Fruit fly (Drosophila melanogaster): ENCODE measurements around the gene gcm2.

The gcm2 gene

dm6 chr2L:9633811-9634436 lies 25.6 kb downstream of the gcm2 start, which contains the start of gene Apoltp (continued):
- peak; percentile 34 for TF ChIP-seq exex (tag; optimal IDR thresholded peaks at IDR 0.05)
- TF ChIP-seq tna (GFP tag; IDR thresholded peaks at IDR 0.05; ENCODE audit: partially characterized antibody) = no peak
- TF ChIP-seq YL-1 (GFP tag; optimal IDR thresholded peaks at IDR 0.05) = no peak
- TF ChIP-seq CG11085 (GFP tag; IDR thresholded peaks at IDR 0.05) = peak; percentile 60
- TF ChIP-seq CG14667 (GFP tag; IDR thresholded peaks at IDR 0.05) = peak; percentile 68
- peak; percentile 62 for TF ChIP-seq Abd-B (GFP tag; optimal IDR thresholded peaks at IDR 0.05)
- TF ChIP-seq Mrtf (GFP tag; IDR thresholded peaks at IDR 0.05) = peak; percentile 17; the same call in 1 of the 3 replicates
- peak; percentile 29; the same call in 1 of the 2 replicates for TF ChIP-seq E2f2 (GFP tag; IDR thresholded peaks at IDR 0.05)
- peak; percentile 36 for TF ChIP-seq gsb-n (tag; optimal IDR thresholded peaks at IDR 0.05)
- no peak for TF ChIP-seq MESR4 (GFP tag; optimal IDR thresholded peaks at IDR 0.05)
- TF ChIP-seq en (GFP tag; optimal IDR thresholded peaks at IDR 0.05) = no peak
- TF ChIP-seq CG2202 (tag; optimal IDR thresholded peaks at IDR 0.05) = no peak
- TF ChIP-seq Doc2 (GFP tag; IDR thresholded peaks at IDR 0.05) = no peak
- TF ChIP-seq da (GFP tag; optimal IDR thresholded peaks at IDR 0.05) = no peak
- TF ChIP-seq mirr (GFP tag; optimal IDR thresholded peaks at IDR 0.05) = peak; percentile 17
- peak; percentile 53; the same call in 1 of the 2 replicates for TF ChIP-seq CG7372 (GFP tag; IDR thresholded peaks at IDR 0.05)
- no peak for TF ChIP-seq aop (GFP tag; IDR thresholded peaks at IDR 0.05)
- TF ChIP-seq CG30431 (GFP tag; optimal IDR thresholded peaks at IDR 0.05) = no peak
- TF ChIP-seq crol (GFP tag; IDR thresholded peaks at IDR 0.05) = no peak
- TF ChIP-seq CG5180 (GFP tag; optimal IDR thresholded peaks at IDR 0.05) = peak; percentile 45
- peak; percentile 60; the same call in 1 of the 4 replicates for TF ChIP-seq Gug (GFP tag; IDR thresholded peaks at IDR 0.05)
- TF ChIP-seq ro (GFP tag; IDR thresholded peaks at IDR 0.05) = no peak
- TF ChIP-seq Blimp-1 (GFP tag; optimal IDR thresholded peaks at IDR 0.05) = peak; percentile 67
- no peak for TF ChIP-seq Kr (GFP tag; optimal IDR thresholded peaks at IDR 0.05)
- peak; percentile 83 for TF ChIP-seq Meics (GFP tag; optimal IDR thresholded peaks at IDR 0.05)
- peak; percentile 85 for TF ChIP-seq slbo (GFP tag; IDR thresholded peaks at IDR 0.05)
- no peak for TF ChIP-seq zfh2 (GFP tag; optimal IDR thresholded peaks at IDR 0.05)
- TF ChIP-seq tin (GFP tag; optimal IDR thresholded peaks at IDR 0.05) = peak; percentile 52
- no peak for TF ChIP-seq emc (GFP tag; optimal IDR thresholded peaks at IDR 0.05)
- TF ChIP-seq cwo (GFP tag; optimal IDR thresholded peaks at IDR 0.05) = peak; percentile 84
- TF ChIP-seq kay (GFP tag; optimal IDR thresholded peaks at IDR 0.05) = peak; percentile 12
- TF ChIP-seq B-H1 (GFP tag; IDR thresholded peaks at IDR 0.05) = peak; percentile 55; the same call in 2 of the 3 replicates
- no peak for TF ChIP-seq Bteb2 (GFP tag; optimal IDR thresholded peaks at IDR 0.05)
- TF ChIP-seq CG1832 (GFP tag; optimal IDR thresholded peaks at IDR 0.05) = no peak
- no peak for TF ChIP-seq maf-S (GFP tag; optimal IDR thresholded peaks at IDR 0.05)
- peak; percentile 64 for TF ChIP-seq ranshi (GFP tag; IDR thresholded peaks at IDR 0.05)
- TF ChIP-seq CG8944 (GFP tag; optimal IDR thresholded peaks at IDR 0.05) = no peak
- TF ChIP-seq CG1024 (GFP tag; IDR thresholded peaks at IDR 0.05) = peak; percentile 59
- TF ChIP-seq insv (GFP tag; optimal IDR thresholded peaks at IDR 0.05) = no peak
- TF ChIP-seq CG9932 (GFP tag; IDR thresholded peaks at IDR 0.05) = peak; percentile 63
- TF ChIP-seq otp (GFP tag; IDR thresholded peaks at IDR 0.05) = 0 out of 3 replicates have a peak, but pooled peaks have one; percentile 20
- TF ChIP-seq CG1647 (GFP tag; optimal IDR thresholded peaks at IDR 0.05) = peak; percentile 1
- no peak for TF ChIP-seq jumu (GFP tag; optimal IDR thresholded peaks at IDR 0.05)
- TF ChIP-seq CG30403 (GFP tag; optimal IDR thresholded peaks at IDR 0.05) = peak; percentile 55
- TF ChIP-seq sr (GFP tag; IDR thresholded peaks at IDR 0.05) = peak; percentile 24; the same call in 1 of the 3 replicates
- peak; percentile 70 for TF ChIP-seq CG17328 (GFP tag; IDR thresholded peaks at IDR 0.05)
- TF ChIP-seq CG4404 (GFP tag; IDR thresholded peaks at IDR 0.05) = peak; percentile 42; the same call in 1 of the 2 replicates
- no peak for TF ChIP-seq MTF-1 (GFP tag; optimal IDR thresholded peaks at IDR 0.05; ENCODE audit: borderline replicate concordance)
- no peak for TF ChIP-seq CG2116 (GFP tag; optimal IDR thresholded peaks at IDR 0.05)
- TF ChIP-seq chn (GFP tag; optimal IDR thresholded peaks at IDR 0.05) = no peak
- no peak for TF ChIP-seq shn (GFP tag; optimal IDR thresholded peaks at IDR 0.05)

Data from whole organism, embryonic.